Fruit fly (Drosophila melanogaster) whole organism, embryonic: ENCODE results near the gene Dbp73D.

Experiments
- B-H2 ChIP-seq: fragments of 200-800 bp; sonication (Bioruptor generic); optimal IDR thresholded peaks from 2 replicates; lab custom pipeline; 2018; ENCODE audit warnings: missing biosample characterization, mild to moderate bottlenecking, missing genetic modification characterization
- CG10267 ChIP-seq: fragments of 200-800 bp; sonication (Bioruptor generic); optimal IDR thresholded peaks from 2 replicates; lab custom pipeline; 2018; ENCODE audit warnings: missing biosample characterization, mild to moderate bottlenecking, missing genetic modification characterization, moderate library complexity
- CG10654 ChIP-seq: fragments of 200-800 bp; sonication (Bioruptor generic); optimal IDR thresholded peaks from 2 replicates; lab custom pipeline; 2016; ENCODE audit warnings: missing biosample characterization, missing genetic modification characterization
- CG11085 ChIP-seq: fragments of 200-800 bp; sonication (Bioruptor generic); IDR thresholded peaks from 2 replicates; pipeline ENCODE4 v1.3.6; 2022; ENCODE audit warnings: missing biosample characterization, missing genetic modification characterization
- CG11456 ChIP-seq: fragments of 200-800 bp; sonication (Bioruptor generic); IDR thresholded peaks from 3 replicates; pipeline ENCODE4 v1.3.6; 2022; ENCODE audit warnings: missing biosample characterization, missing genetic modification characterization
- CG14710 ChIP-seq: fragments of 200-800 bp; sonication (Bioruptor generic); optimal IDR thresholded peaks from 3 replicates; lab custom pipeline; 2019; ENCODE audit warnings: missing biosample characterization, mild to moderate bottlenecking, missing genetic modification characterization, moderate library complexity
- CG1792 ChIP-seq: fragments of 200-800 bp; sonication (Bioruptor generic); optimal IDR thresholded peaks from 2 replicates; lab custom pipeline; 2016; ENCODE audit warnings: missing biosample characterization, missing genetic modification characterization
- CG18262 ChIP-seq: fragments of 200-800 bp; optimal IDR thresholded peaks from 3 replicates; lab custom pipeline; 2019; ENCODE audit warnings: missing biosample characterization, mild to moderate bottlenecking, missing genetic modification characterization, moderate library complexity
- CG18599 ChIP-seq: fragments of 200-800 bp; sonication (Bioruptor generic); optimal IDR thresholded peaks from 3 replicates; lab custom pipeline; 2017; ENCODE audit warnings: missing biosample characterization, missing genetic modification characterization, mild to moderate bottlenecking, moderate library complexity, missing genetic modification reagents
- CG34224 ChIP-seq: fragments of 200-800 bp; sonication (Bioruptor generic); IDR thresholded peaks from 3 replicates; pipeline ENCODE4 v1.3.6; 2022; ENCODE audit warnings: missing biosample characterization, missing genetic modification characterization; ENCODE audit not compliant: partially characterized antibody
- CG3838 ChIP-seq: fragments of 200-800 bp; sonication (Bioruptor generic); optimal IDR thresholded peaks from 3 replicates; lab custom pipeline; 2016; ENCODE audit warnings: missing biosample characterization, missing genetic modification characterization
- CG4424 ChIP-seq: fragments of 200-800 bp; sonication (Bioruptor generic); optimal IDR thresholded peaks from 3 replicates; lab custom pipeline; 2016; ENCODE audit warnings: missing biosample characterization, missing genetic modification characterization
- CG4820 ChIP-seq: fragments of 200-800 bp; sonication (Bioruptor generic); optimal IDR thresholded peaks from 3 replicates; lab custom pipeline; 2016; ENCODE audit warnings: missing biosample characterization, missing genetic modification characterization
- CG6791 ChIP-seq: fragments of 200-800 bp; sonication (Bioruptor generic); IDR thresholded peaks from 3 replicates; pipeline ENCODE4 v1.3.6; 2022; ENCODE audit warnings: missing biosample characterization, missing genetic modification characterization; ENCODE audit not compliant: partially characterized antibody
- CG7839 ChIP-seq: fragments of 200-800 bp; sonication (Bioruptor generic); optimal IDR thresholded peaks from 3 replicates; lab custom pipeline; 2018; ENCODE audit warnings: missing biosample characterization, mild to moderate bottlenecking, missing genetic modification characterization, moderate library complexity
- CoRest ChIP-seq: fragments of 200-800 bp; sonication (Bioruptor generic); optimal IDR thresholded peaks from 3 replicates; lab custom pipeline; 2018; ENCODE audit warnings: missing biosample characterization, mild to moderate bottlenecking, missing genetic modification characterization, moderate library complexity
- Dref ChIP-seq: fragments of 200-800 bp; sonication (Bioruptor generic); IDR thresholded peaks from 2 replicates; pipeline ENCODE4 v1.3.6; 2022; ENCODE audit warnings: missing biosample characterization, missing genetic modification characterization
- H2.0 ChIP-seq: fragments of 200-800 bp; sonication (Bioruptor generic); IDR thresholded peaks from 2 replicates; pipeline ENCODE4 v1.3.6; 2022; ENCODE audit warnings: missing biosample characterization, missing genetic modification characterization
- Hr78 ChIP-seq, 2 experiments: fragments of 200-800 bp in 1 of 2; fragments of >200 bp in 1 of 2; sonication (Bioruptor generic) in 1 of 2; optimal IDR thresholded peaks; 2 replicates each; lab custom pipeline; 2017 to 2019; ENCODE audit warnings: missing biosample characterization in 2 of 2, missing genetic modification characterization in 2 of 2, mild to moderate bottlenecking in 1 of 2, moderate library complexity in 1 of 2
- Hsf ChIP-seq: fragments of 200-800 bp; sonication (Bioruptor generic); optimal IDR thresholded peaks from 3 replicates; lab custom pipeline; 2016; ENCODE audit warnings: missing biosample characterization, missing genetic modification characterization
- MESR4 ChIP-seq: fragments of 200-800 bp; sonication (Bioruptor generic); optimal IDR thresholded peaks from 2 replicates; lab custom pipeline; 2018; ENCODE audit warnings: missing biosample characterization, mild to moderate bottlenecking, missing genetic modification characterization, moderate library complexity
- Med ChIP-seq: fragments of 200-800 bp; sonication (Bioruptor generic); peaks from one replicate; lab custom pipeline; 2016; ENCODE audit warnings: missing biosample characterization, missing genetic modification characterization, mild to moderate bottlenecking, inconsistent platforms, moderate library complexity
- Nf-YA ChIP-seq: fragments of 200-800 bp; sonication (Bioruptor generic); IDR thresholded peaks from 2 replicates; pipeline ENCODE4 v1.3.6; 2022; ENCODE audit warnings: missing biosample characterization, missing genetic modification characterization
- NfI ChIP-seq: fragments of 200-800 bp; sonication (Bioruptor generic); optimal IDR thresholded peaks from 3 replicates; lab custom pipeline; 2018; ENCODE audit warnings: missing biosample characterization, mild to moderate bottlenecking, missing genetic modification characterization, moderate library complexity
- Xrp1 ChIP-seq: fragments of 200-800 bp; sonication (Bioruptor generic); IDR thresholded peaks from 2 replicates; pipeline ENCODE4 v1.3.6; 2022; ENCODE audit warnings: missing biosample characterization, missing genetic modification characterization
- al ChIP-seq: fragments of 200-800 bp; sonication (Bioruptor generic); IDR thresholded peaks from 2 replicates; pipeline ENCODE4 v1.3.6; 2022; ENCODE audit warnings: missing biosample characterization, missing genetic modification characterization
- ash1 ChIP-seq: fragments of 200-800 bp; sonication (Bioruptor generic); optimal IDR thresholded peaks from 2 replicates; lab custom pipeline; 2018; ENCODE audit warnings: missing biosample characterization, mild to moderate bottlenecking, missing genetic modification characterization
- bab2 ChIP-seq: fragments of 200-800 bp; sonication (Bioruptor generic); optimal IDR thresholded peaks from 2 replicates; lab custom pipeline; 2016; ENCODE audit warnings: missing biosample characterization, missing genetic modification characterization
- bsh ChIP-seq, 2 experiments: fragments of 200-800 bp; sonication (Bioruptor generic); optimal IDR thresholded peaks; 2 replicates each; lab custom pipeline; 2017 to 2018; ENCODE audit warnings: mild to moderate bottlenecking in 2 of 2, missing biosample characterization in 2 of 2, missing genetic modification characterization in 2 of 2, moderate library complexity in 1 of 2
- chinmo ChIP-seq: fragments of 200-800 bp; sonication (Bioruptor generic); IDR thresholded peaks from 4 replicates; pipeline ENCODE4 v1.3.6; 2022; ENCODE audit warnings: missing biosample characterization, missing genetic modification characterization; ENCODE audit not compliant: partially characterized antibody
- crp ChIP-seq, 2 experiments: fragments of 200-800 bp; sonication (Bioruptor generic); optimal IDR thresholded peaks; 2 replicates in 1 of 2; 3 replicates in 1 of 2; lab custom pipeline; 2017; ENCODE audit warnings: missing biosample characterization in 2 of 2, missing genetic modification characterization in 2 of 2, mild to moderate bottlenecking in 1 of 2, moderate library complexity in 1 of 2
- danr ChIP-seq: fragments of 200-800 bp; sonication (Bioruptor generic); IDR thresholded peaks from 2 replicates; pipeline ENCODE4 v1.3.6; 2022; ENCODE audit warnings: missing biosample characterization, missing genetic modification characterization
- dati ChIP-seq: fragments of 200-800 bp; sonication (Bioruptor generic); IDR thresholded peaks from 2 replicates; pipeline ENCODE4 v1.3.6; 2022; ENCODE audit warnings: missing biosample characterization, missing genetic modification characterization
- disco-r ChIP-seq: fragments of 200-800 bp; sonication (Bioruptor generic); optimal IDR thresholded peaks from 2 replicates; lab custom pipeline; 2016; ENCODE audit warnings: missing biosample characterization, missing genetic modification characterization
- dmrt99B ChIP-seq: fragments of 200-800 bp; sonication (Bioruptor generic); optimal IDR thresholded peaks from 2 replicates; lab custom pipeline; 2018; ENCODE audit warnings: missing biosample characterization, mild to moderate bottlenecking, missing genetic modification characterization, moderate library complexity
- ewg ChIP-seq: fragments of 200-800 bp; sonication (Bioruptor generic); optimal IDR thresholded peaks from 3 replicates; lab custom pipeline; 2017; ENCODE audit warnings: mild to moderate bottlenecking, missing biosample characterization, missing genetic modification reagents, missing genetic modification characterization
- gem ChIP-seq: fragments of 200-800 bp; sonication (Bioruptor generic); optimal IDR thresholded peaks from 2 replicates; lab custom pipeline; 2019; ENCODE audit warnings: missing biosample characterization, mild to moderate bottlenecking, missing genetic modification characterization, moderate library complexity
- gsb ChIP-seq: fragments of 200-800 bp; sonication (Bioruptor generic); IDR thresholded peaks from 2 replicates; pipeline ENCODE4 v1.3.6; 2022; ENCODE audit warnings: missing biosample characterization, missing genetic modification characterization
- ham ChIP-seq: fragments of 200-800 bp; sonication (Bioruptor generic); IDR thresholded peaks from 2 replicates; pipeline ENCODE4 v1.3.6; 2022; ENCODE audit warnings: missing biosample characterization, missing genetic modification characterization
- inv ChIP-seq: fragments of 200-800 bp; sonication (Bioruptor generic); IDR thresholded peaks from 2 replicates; pipeline ENCODE4 v1.3.6; 2022; ENCODE audit warnings: missing biosample characterization, missing genetic modification characterization; ENCODE audit not compliant: partially characterized antibody
- jumu ChIP-seq: fragments of 200-800 bp; sonication (Bioruptor generic); optimal IDR thresholded peaks from 3 replicates; lab custom pipeline; 2016; ENCODE audit warnings: missing biosample characterization, missing genetic modification characterization
- mirr ChIP-seq: fragments of 200-800 bp; sonication (Bioruptor generic); optimal IDR thresholded peaks from 3 replicates; lab custom pipeline; 2018; ENCODE audit warnings: missing biosample characterization, mild to moderate bottlenecking, missing genetic modification characterization
- nmo ChIP-seq: fragments of 200-800 bp; sonication (Bioruptor generic); optimal IDR thresholded peaks from 2 replicates; lab custom pipeline; 2018; ENCODE audit warnings: missing biosample characterization, mild to moderate bottlenecking, missing genetic modification characterization, moderate library complexity
- pfk ChIP-seq: fragments of 200-800 bp; sonication (Bioruptor generic); optimal IDR thresholded peaks from 2 replicates; lab custom pipeline; 2018; ENCODE audit warnings: missing biosample characterization, mild to moderate bottlenecking, missing genetic modification characterization, moderate library complexity
- ranshi ChIP-seq: fragments of 200-800 bp; sonication (Bioruptor generic); IDR thresholded peaks from 2 replicates; pipeline ENCODE4 v1.3.6; 2022; ENCODE audit warnings: missing biosample characterization, missing genetic modification characterization
- schlank ChIP-seq: fragments of 200-800 bp; sonication (Bioruptor generic); optimal IDR thresholded peaks from 2 replicates; lab custom pipeline; 2018; ENCODE audit warnings: missing biosample characterization, mild to moderate bottlenecking, missing genetic modification characterization
- sens ChIP-seq: fragments of 200-800 bp; sonication (Bioruptor generic); peaks from one replicate; lab custom pipeline; 2016; ENCODE audit warnings: missing biosample characterization, missing genetic modification characterization
- slp2 ChIP-seq: fragments of 200-800 bp; sonication (Bioruptor generic); optimal IDR thresholded peaks from 2 replicates; lab custom pipeline; 2016; ENCODE audit warnings: missing biosample characterization, missing genetic modification characterization
- stc ChIP-seq: fragments of 200-800 bp; sonication (Bioruptor generic); IDR thresholded peaks from 2 replicates; pipeline ENCODE4 v1.3.6; 2022; ENCODE audit warnings: missing biosample characterization, missing genetic modification characterization
- tio ChIP-seq: fragments of 200-800 bp; sonication (Bioruptor generic); optimal IDR thresholded peaks from 2 replicates; lab custom pipeline; 2017; ENCODE audit warnings: missing biosample characterization, missing genetic modification characterization, inconsistent platforms
- tna ChIP-seq: fragments of 200-800 bp; sonication (Bioruptor generic); IDR thresholded peaks from 2 replicates; pipeline ENCODE4 v1.3.6; 2022; ENCODE audit warnings: missing biosample characterization, missing genetic modification characterization; ENCODE audit not compliant: partially characterized antibody

The Dbp73D gene

DNA sequence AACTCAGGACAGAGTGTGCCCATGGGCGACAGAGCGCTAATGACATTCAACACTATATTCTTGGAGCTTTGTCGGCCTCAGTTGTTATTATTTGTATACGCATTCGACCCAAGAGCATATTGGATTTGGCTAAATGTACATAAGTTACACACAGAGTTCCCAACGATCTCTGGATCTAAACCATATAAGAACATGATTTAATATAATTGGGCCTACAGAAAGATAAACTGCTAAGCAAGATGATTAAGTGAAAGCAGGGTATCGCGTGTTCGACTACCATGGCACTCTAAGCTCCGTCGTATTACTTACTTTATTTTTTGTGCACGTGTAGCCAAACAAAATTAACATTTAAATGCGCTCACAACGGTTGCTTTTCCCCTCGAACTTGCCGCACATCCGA, 29.7 kb upstream of the Dbp73D start (continued):
- no peak for TF ChIP-seq gsb (GFP tag; lab: Robert Waterston, UW)
- TF ChIP-seq CG18262 (tag; lab: Kevin White, UChicago): peak; percentile 57
- TF ChIP-seq dmrt99B: peak; percentile 57
- peak; percentile 23 for TF ChIP-seq tio (GFP tag; lab: Kevin White, UChicago)
- TF ChIP-seq MESR4 (GFP tag; lab: Kevin White, UChicago): no peak
- TF ChIP-seq bab2 (GFP tag; lab: Kevin White, UChicago): peak; percentile 21
- TF ChIP-seq ewg (GFP tag; lab: Kevin White, UChicago): peak; percentile 36
- peak; percentile 77 for TF ChIP-seq Med (GFP tag; lab: Kevin White, UChicago)
- TF ChIP-seq H2.0 (GFP tag; lab: Robert Waterston, UW): peak; percentile 46
- TF ChIP-seq ash1 (GFP tag; lab: Kevin White, UChicago): no peak
- no peak for TF ChIP-seq dati (GFP tag; lab: Robert Waterston, UW)
- TF ChIP-seq ham (GFP tag; lab: Robert Waterston, UW): no peak
- no peak for TF ChIP-seq schlank (tag; lab: Kevin White, UChicago)
- peak; percentile 9 for TF ChIP-seq CG14710
- TF ChIP-seq al (GFP tag; lab: Robert Waterston, UW): no peak
- no peak for TF ChIP-seq disco-r
- TF ChIP-seq Xrp1 (GFP tag; lab: Robert Waterston, UW): peak; percentile 47; the same call in 1 of the 2 replicates
- TF ChIP-seq stc (GFP tag; lab: Robert Waterston, UW): no peak
- no peak for TF ChIP-seq CG34224 (GFP tag; lab: Robert Waterston, UW)
- peak; percentile 30 for TF ChIP-seq jumu (GFP tag; lab: Kevin White, UChicago)
- TF ChIP-seq nmo (GFP tag; lab: Kevin White, UChicago): peak; percentile 49
- peak; percentile 52 for TF ChIP-seq CG7839
- TF ChIP-seq CG11456: no peak
- no peak for TF ChIP-seq chinmo (GFP tag; lab: Robert Waterston, UW)
- no peak for TF ChIP-seq Nf-YA (GFP tag; lab: Robert Waterston, UW)
- TF ChIP-seq CG1792 (GFP tag; lab: Kevin White, UChicago): no peak
- TF ChIP-seq crp (GFP tag; optimal IDR thresholded peaks at IDR 0.05; lab: Kevin White, UChicago): no peak
- no peak for TF ChIP-seq CG10654
- TF ChIP-seq slp2: peak; percentile 32
- TF ChIP-seq CG11085 (GFP tag; lab: Robert Waterston, UW): no peak
- no peak for TF ChIP-seq pfk (GFP tag; lab: Kevin White, UChicago)
- peak; percentile 64 for TF ChIP-seq gem (tag; lab: Kevin White, UChicago)
- peak; percentile 35 for TF ChIP-seq CG4424 (GFP tag; lab: Kevin White, UChicago)
- TF ChIP-seq CG4820: peak; percentile 21
- no peak for TF ChIP-seq CG18599 (GFP tag; lab: Kevin White, UChicago)
- no peak for TF ChIP-seq danr (GFP tag; lab: Robert Waterston, UW)
- no peak for TF ChIP-seq CG6791 (GFP tag; lab: Robert Waterston, UW)
- no peak for TF ChIP-seq tna
- no peak for TF ChIP-seq mirr (GFP tag; lab: Kevin White, UChicago)
- no peak for TF ChIP-seq CG3838 (GFP tag; lab: Kevin White, UChicago)
- peak; percentile 28 for TF ChIP-seq NfI (GFP tag; lab: Kevin White, UChicago)
- TF ChIP-seq CoRest (tag; lab: Kevin White, UChicago): peak; percentile 33
- TF ChIP-seq Dref (GFP tag; lab: Robert Waterston, UW): no peak
- TF ChIP-seq inv (GFP tag; lab: Robert Waterston, UW): no peak
- no peak for TF ChIP-seq ranshi (GFP tag; lab: Robert Waterston, UW)
- TF ChIP-seq bsh (GFP tag; optimal IDR thresholded peaks at IDR 0.05; lab: Kevin White, UChicago): peak in 1 of 2 experiments; percentile 81
- peak; percentile 14 for TF ChIP-seq CG10267
- TF ChIP-seq Hsf: peak; percentile 52
- TF ChIP-seq B-H2 (GFP tag; lab: Kevin White, UChicago): no peak
- TF ChIP-seq Hr78 (GFP tag; optimal IDR thresholded peaks at IDR 0.05; lab: Kevin White, UChicago): no peak
- TF ChIP-seq sens (GFP tag; lab: Kevin White, UChicago): peak; percentile 92
